Worm (Caenorhabditis elegans) whole organism, L1 larva: ENCODE data around the gene nhr-30.

Experiments
- alr-1 ChIP-seq: fragments of 200-800 bp; sonication (Bioruptor generic); optimal IDR thresholded peaks from 2 replicates; lab custom pipeline; 2018; ENCODE audit warnings: borderline replicate concordance, mild to moderate bottlenecking, missing genetic modification characterization, missing compliant biosample characterization
- ama-1 ChIP-seq: fragments of 150-350 bp; optimal IDR thresholded peaks from 2 replicates; lab custom pipeline; 2014
- blmp-1 ChIP-seq: fragments of 150-350 bp; optimal IDR thresholded peaks from 2 replicates; lab custom pipeline; 2014; ENCODE audit warnings: missing biosample characterization, missing genetic modification characterization
- lsy-2 ChIP-seq, 2 experiments: fragments of 150-350 bp; optimal IDR thresholded peaks; 2 replicates each; lab custom pipeline; 2014; ENCODE audit warnings: missing biosample characterization in 2 of 2, missing genetic modification characterization in 2 of 2
- nhr-12 ChIP-seq: sonication (generic microtip); optimal IDR thresholded peaks from 2 replicates; lab custom pipeline; 2017; ENCODE audit warnings: missing biosample characterization, missing genetic modification characterization
- nhr-28 ChIP-seq: fragments of 150-350 bp; optimal IDR thresholded peaks from 2 replicates; lab custom pipeline; 2014; ENCODE audit warnings: missing biosample characterization, missing genetic modification characterization
- nhr-76 ChIP-seq: sonication (generic microtip); optimal IDR thresholded peaks from 2 replicates; lab custom pipeline; 2017; ENCODE audit warnings: missing biosample characterization, missing genetic modification characterization
- pqm-1 ChIP-seq: sonication (generic microtip); optimal IDR thresholded peaks from 3 replicates; lab custom pipeline; 2017; ENCODE audit warnings: missing biosample characterization, missing genetic modification characterization
- tbx-2 ChIP-seq: sonication (generic microtip); optimal IDR thresholded peaks from 2 replicates; lab custom pipeline; 2016; ENCODE audit warnings: missing genetic modification characterization, missing compliant biosample characterization
- unc-30 ChIP-seq: sonication (generic microtip); optimal IDR thresholded peaks from 2 replicates; lab custom pipeline; 2017; ENCODE audit warnings: missing biosample characterization, missing genetic modification characterization
- unc-86 ChIP-seq: sonication (generic microtip); optimal IDR thresholded peaks from 2 replicates; lab custom pipeline; 2016; ENCODE audit warnings: missing genetic modification characterization, missing compliant biosample characterization

DNA sequence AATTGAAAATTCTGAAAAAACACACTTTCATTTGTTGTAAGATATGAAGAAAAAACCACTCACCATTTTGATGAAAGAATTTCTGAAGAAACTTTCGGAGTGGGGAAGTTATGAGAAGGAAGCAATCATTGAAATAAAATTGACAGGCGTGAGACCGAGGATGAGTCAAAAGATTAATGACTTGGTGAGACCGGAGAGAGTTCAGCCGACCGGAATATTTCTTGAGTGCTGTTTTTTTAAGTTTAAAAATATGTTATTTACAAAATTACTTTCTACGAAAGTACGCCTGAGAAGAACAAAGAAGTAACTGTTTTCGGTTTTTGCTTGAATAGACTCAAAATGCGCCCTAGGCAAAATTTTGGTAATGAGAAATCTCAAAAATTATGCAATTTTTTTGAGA lies 11.3 kb downstream of the nhr-30 start, which contains the start of gene C25E10.10:
- TF ChIP-seq nhr-28 (tag; lab: Kevin White, UChicago) (no peak), unc-86 (tag; lab: Kevin White, UChicago) (no peak), blmp-1 (tag; lab: Kevin White, UChicago) (no peak), lsy-2 (tag; optimal IDR thresholded peaks at IDR 0.05; lab: Kevin White, UChicago) (no peak), nhr-76 (tag; lab: Kevin White, UChicago) (no peak), ama-1 (lab: Kevin White, UChicago) (no peak), pqm-1 (tag; lab: Kevin White, UChicago) (no peak), unc-30 (tag; lab: Kevin White, UChicago) (no peak), nhr-12 (tag; lab: Kevin White, UChicago) (no peak), tbx-2 (tag; lab: Kevin White, UChicago) (no peak), alr-1 (tag; lab: Kevin White, UChicago) (no peak)
